Fruit fly (Drosophila melanogaster) whole organism, prepupa: Measurements from ENCODE around the gene CG14566.

Source experiments
- CG10631 ChIP-seq: fragments of 200-800 bp; sonication (Bioruptor generic); optimal IDR thresholded peaks from 2 replicates; lab custom pipeline; 2016; ENCODE audit warnings: missing biosample characterization, missing genetic modification characterization
- CG10669 ChIP-seq: fragments of 200-800 bp; sonication (Bioruptor generic); optimal IDR thresholded peaks from 3 replicates; lab custom pipeline; 2018; ENCODE audit warnings: missing biosample characterization, mild to moderate bottlenecking, missing genetic modification characterization, moderate library complexity
- CG11294 ChIP-seq: fragments of 200-800 bp; sonication (Bioruptor generic); IDR thresholded peaks from 2 replicates; pipeline ENCODE4 v1.3.6; 2022; ENCODE audit warnings: missing biosample characterization, missing genetic modification characterization
- CG11762 ChIP-seq: fragments of 200-800 bp; sonication (Bioruptor generic); optimal IDR thresholded peaks from 3 replicates; lab custom pipeline; 2016; ENCODE audit warnings: missing biosample characterization, missing genetic modification characterization; ENCODE audit not compliant: insufficient read depth
- CG11902 ChIP-seq: fragments of 200-800 bp; sonication (Bioruptor generic); optimal IDR thresholded peaks from 3 replicates; lab custom pipeline; 2016; ENCODE audit warnings: missing biosample characterization, missing genetic modification characterization
- CG15336 ChIP-seq: fragments of 200-800 bp; sonication (Bioruptor generic); IDR thresholded peaks from 2 replicates; pipeline ENCODE4 v1.3.6; 2022; ENCODE audit warnings: missing biosample characterization, missing genetic modification characterization
- CG16779 ChIP-seq: fragments of 200-800 bp; sonication (Bioruptor generic); optimal IDR thresholded peaks from 3 replicates; lab custom pipeline; 2017; ENCODE audit warnings: missing biosample characterization, mild to moderate bottlenecking, missing genetic modification characterization
- CG32006 ChIP-seq: fragments of 200-800 bp; sonication (Bioruptor generic); optimal IDR thresholded peaks from 3 replicates; lab custom pipeline; 2017; ENCODE audit warnings: missing biosample characterization, mild to moderate bottlenecking, missing genetic modification characterization
- CG34406 ChIP-seq: fragments of 200-800 bp; sonication (Bioruptor generic); optimal IDR thresholded peaks from 3 replicates; lab custom pipeline; 2016; ENCODE audit warnings: missing biosample characterization, missing genetic modification characterization
- CG3919 ChIP-seq: fragments of 200-800 bp; sonication (Bioruptor generic); optimal IDR thresholded peaks from 3 replicates; lab custom pipeline; 2016; ENCODE audit warnings: missing biosample characterization, missing genetic modification characterization
- CG6163 ChIP-seq: fragments of 200-800 bp; sonication (Bioruptor generic); IDR thresholded peaks from 3 replicates; pipeline ENCODE4 v1.3.6; 2022; ENCODE audit warnings: missing biosample characterization, missing genetic modification characterization
- CG6276 ChIP-seq: fragments of 200-800 bp; sonication (Bioruptor generic); optimal IDR thresholded peaks from 2 replicates; lab custom pipeline; 2017; ENCODE audit warnings: missing biosample characterization, mild to moderate bottlenecking, missing genetic modification characterization
- CG6792 ChIP-seq: fragments of 200-800 bp; sonication (Bioruptor generic); optimal IDR thresholded peaks from 3 replicates; lab custom pipeline; 2016; ENCODE audit warnings: missing biosample characterization, missing genetic modification characterization
- CG6808 ChIP-seq: fragments of 200-800 bp; sonication (Bioruptor generic); optimal IDR thresholded peaks from 3 replicates; lab custom pipeline; 2017; ENCODE audit warnings: missing biosample characterization, missing genetic modification characterization, mild to moderate bottlenecking, moderate library complexity, missing genetic modification reagents
- CG6854 ChIP-seq: fragments of 200-800 bp; sonication (Bioruptor generic); optimal IDR thresholded peaks from 2 replicates; lab custom pipeline; 2017; ENCODE audit warnings: missing biosample characterization, mild to moderate bottlenecking, missing genetic modification characterization
- CG8119 ChIP-seq: fragments of 200-800 bp; sonication (Bioruptor generic); IDR thresholded peaks from 3 replicates; pipeline ENCODE4 v1.3.6; 2022; ENCODE audit warnings: missing biosample characterization, missing genetic modification characterization
- CG8319 ChIP-seq: fragments of 200-800 bp; sonication (Bioruptor generic); optimal IDR thresholded peaks from 3 replicates; lab custom pipeline; 2016; ENCODE audit warnings: missing biosample characterization, missing genetic modification characterization
- CG8632 ChIP-seq: fragments of 200-800 bp; sonication (Bioruptor generic); optimal IDR thresholded peaks from 3 replicates; lab custom pipeline; 2016; ENCODE audit warnings: missing biosample characterization, missing genetic modification characterization
- Eip78C ChIP-seq: fragments of 200-800 bp; sonication (Bioruptor generic); peaks from one replicate; lab custom pipeline; 2016; ENCODE audit warnings: missing biosample characterization, missing genetic modification characterization
- Eip93F ChIP-seq: fragments of 200-800 bp; sonication (Bioruptor generic); optimal IDR thresholded peaks from 2 replicates; lab custom pipeline; 2016; ENCODE audit warnings: missing biosample characterization, mild to moderate bottlenecking, missing genetic modification characterization
- Ets21C ChIP-seq: fragments of 200-800 bp; sonication (Bioruptor generic); optimal IDR thresholded peaks from 3 replicates; lab custom pipeline; 2016; ENCODE audit warnings: missing biosample characterization, missing genetic modification characterization
- Ets96B ChIP-seq: fragments of 200-800 bp; optimal IDR thresholded peaks from 2 replicates; lab custom pipeline; 2019; ENCODE audit warnings: missing biosample characterization, mild to moderate bottlenecking, missing genetic modification characterization, moderate library complexity
- Gug ChIP-seq: fragments of 200-800 bp; sonication (Bioruptor generic); IDR thresholded peaks from 2 replicates; pipeline ENCODE4 v1.3.6; 2022; ENCODE audit warnings: missing biosample characterization, missing genetic modification characterization
- Hr38 ChIP-seq: sonication (Bioruptor generic); optimal IDR thresholded peaks from 2 replicates; lab custom pipeline; 2016; ENCODE audit warnings: missing biosample characterization, missing genetic modification characterization
- Hr39 ChIP-seq: fragments of 200-800 bp; sonication (Bioruptor generic); optimal IDR thresholded peaks from 2 replicates; lab custom pipeline; 2016; ENCODE audit warnings: missing biosample characterization, missing genetic modification characterization
- Lpt ChIP-seq: fragments of 200-800 bp; sonication (Bioruptor generic); optimal IDR thresholded peaks from 3 replicates; lab custom pipeline; 2016; ENCODE audit warnings: missing biosample characterization, missing genetic modification characterization
- Met ChIP-seq: fragments of 200-800 bp; sonication (Bioruptor generic); optimal IDR thresholded peaks from 3 replicates; lab custom pipeline; 2016; ENCODE audit warnings: missing biosample characterization, missing genetic modification characterization
- Smox ChIP-seq: fragments of 200-800 bp; sonication (Bioruptor generic); optimal IDR thresholded peaks from 3 replicates; lab custom pipeline; 2016; ENCODE audit warnings: missing biosample characterization, missing genetic modification characterization
- Sox102F ChIP-seq: fragments of 200-800 bp; sonication (Bioruptor generic); optimal IDR thresholded peaks from 2 replicates; lab custom pipeline; 2016; ENCODE audit warnings: missing biosample characterization, mild to moderate bottlenecking, missing genetic modification characterization
- Sox14 ChIP-seq: fragments of 200-800 bp; sonication (Bioruptor generic); optimal IDR thresholded peaks from 3 replicates; lab custom pipeline; 2016; ENCODE audit warnings: missing biosample characterization, missing genetic modification characterization
- achi ChIP-seq: fragments of 200-800 bp; sonication (Bioruptor generic); optimal IDR thresholded peaks from 3 replicates; lab custom pipeline; 2016; ENCODE audit warnings: missing biosample characterization, missing genetic modification characterization
- acj6 ChIP-seq: fragments of 200-800 bp; sonication (Bioruptor generic); optimal IDR thresholded peaks from 3 replicates; lab custom pipeline; 2016; ENCODE audit warnings: missing biosample characterization, missing genetic modification characterization
- cyc ChIP-seq: fragments of 200-800 bp; sonication (Bioruptor generic); optimal IDR thresholded peaks from 3 replicates; lab custom pipeline; 2016; ENCODE audit warnings: missing biosample characterization, missing genetic modification characterization
- dac ChIP-seq: fragments of 200-800 bp; sonication (Bioruptor generic); optimal IDR thresholded peaks from 2 replicates; lab custom pipeline; 2017; ENCODE audit warnings: missing biosample characterization, mild to moderate bottlenecking, missing genetic modification characterization
- dsx ChIP-seq: fragments of 200-800 bp; optimal IDR thresholded peaks from 3 replicates; lab custom pipeline; 2019; ENCODE audit warnings: missing biosample characterization, mild to moderate bottlenecking, missing genetic modification characterization, moderate library complexity; ENCODE audit not compliant: poor library complexity, severe bottlenecking
- esn ChIP-seq: fragments of 200-800 bp; sonication (Bioruptor generic); optimal IDR thresholded peaks from 2 replicates; lab custom pipeline; 2016; ENCODE audit warnings: missing biosample characterization, mild to moderate bottlenecking, missing genetic modification characterization, moderate library complexity
- fd59A ChIP-seq: fragments of 200-800 bp; sonication (Bioruptor generic); optimal IDR thresholded peaks from 2 replicates; lab custom pipeline; 2017; ENCODE audit warnings: missing biosample characterization, mild to moderate bottlenecking, missing genetic modification characterization, missing genetic modification reagents
- fkh ChIP-seq: fragments of 200-800 bp; sonication (Bioruptor generic); optimal IDR thresholded peaks from 3 replicates; lab custom pipeline; 2017; ENCODE audit warnings: missing biosample characterization, mild to moderate bottlenecking, missing genetic modification characterization, moderate library complexity
- net ChIP-seq: fragments of 200-800 bp; sonication (Bioruptor generic); optimal IDR thresholded peaks from 3 replicates; lab custom pipeline; 2016; ENCODE audit warnings: missing biosample characterization, missing genetic modification characterization
- pdm3 ChIP-seq: fragments of 200-800 bp; sonication (Bioruptor generic); optimal IDR thresholded peaks from 3 replicates; lab custom pipeline; 2016; ENCODE audit warnings: missing biosample characterization, missing genetic modification characterization
- salr ChIP-seq, 2 experiments: fragments of 200-800 bp; sonication (Bioruptor generic); optimal IDR thresholded peaks; 3 replicates each; lab custom pipeline; 2016 to 2018; ENCODE audit warnings: missing biosample characterization in 2 of 2, missing genetic modification characterization in 2 of 2, mild to moderate bottlenecking in 1 of 2
- spab ChIP-seq: fragments of 200-800 bp; sonication (Bioruptor generic); optimal IDR thresholded peaks from 2 replicates; lab custom pipeline; 2017; ENCODE audit warnings: missing biosample characterization, mild to moderate bottlenecking, missing genetic modification characterization, missing genetic modification reagents
- ss ChIP-seq, 2 experiments: fragments of 200-800 bp; sonication (Bioruptor generic); optimal IDR thresholded peaks; 2 replicates in 1 of 2; 3 replicates in 1 of 2; lab custom pipeline; 2017 to 2018; ENCODE audit warnings: mild to moderate bottlenecking in 2 of 2, missing biosample characterization in 2 of 2, missing genetic modification characterization in 2 of 2, moderate library complexity in 1 of 2
- svp ChIP-seq: fragments of 200-800 bp; sonication (Bioruptor generic); peaks from one replicate; lab custom pipeline; 2016; ENCODE audit warnings: missing biosample characterization, missing genetic modification characterization
- topi ChIP-seq: fragments of 200-800 bp; sonication (Bioruptor generic); optimal IDR thresholded peaks from 3 replicates; lab custom pipeline; 2016; ENCODE audit warnings: missing biosample characterization, missing genetic modification characterization
- vri ChIP-seq: fragments of 200-800 bp; sonication (Bioruptor generic); optimal IDR thresholded peaks from 3 replicates; lab custom pipeline; 2016; ENCODE audit warnings: missing biosample characterization, mild to moderate bottlenecking, missing genetic modification characterization

Gene CG14566

DNA sequence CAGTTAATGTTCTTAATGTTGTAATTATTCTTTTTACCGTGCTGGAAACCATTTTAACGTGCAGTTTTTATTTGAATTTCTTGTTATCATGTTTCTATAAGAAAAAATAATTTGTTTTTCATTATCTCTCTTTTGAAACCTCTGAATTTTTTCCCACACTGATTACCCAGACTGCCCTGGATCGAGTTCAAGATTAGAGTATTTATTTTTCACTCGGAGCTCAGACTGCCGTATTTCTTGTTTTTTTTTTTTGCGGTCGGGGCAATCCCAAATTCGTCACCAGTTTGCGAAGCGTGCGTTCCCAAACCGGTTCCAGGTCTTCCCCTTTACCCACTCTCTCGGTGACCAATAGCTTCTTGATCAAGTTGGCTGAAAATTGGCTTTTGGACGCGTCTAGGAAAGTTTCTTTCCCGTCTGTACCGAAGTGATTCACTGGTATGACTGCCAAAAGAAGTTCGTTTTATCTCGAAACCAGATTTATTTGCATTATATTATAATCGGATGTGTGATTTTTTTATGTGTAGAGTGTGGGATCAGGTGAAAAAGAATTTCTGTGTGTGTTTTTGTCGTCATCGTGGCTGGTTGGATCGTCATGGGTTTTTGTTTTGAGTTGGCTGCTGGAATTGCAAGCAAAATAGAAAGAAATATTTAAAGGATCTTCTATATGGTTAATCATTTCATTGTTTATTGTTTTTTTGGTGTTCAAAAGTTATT, 935 bp downstream of the CG14566 start (continued):
- TF ChIP-seq Eip78C (GFP tag; lab: Kevin White, UChicago) (peak; percentile 85), Smox (GFP tag; lab: Kevin White, UChicago) (peak; percentile 24)

DNA sequence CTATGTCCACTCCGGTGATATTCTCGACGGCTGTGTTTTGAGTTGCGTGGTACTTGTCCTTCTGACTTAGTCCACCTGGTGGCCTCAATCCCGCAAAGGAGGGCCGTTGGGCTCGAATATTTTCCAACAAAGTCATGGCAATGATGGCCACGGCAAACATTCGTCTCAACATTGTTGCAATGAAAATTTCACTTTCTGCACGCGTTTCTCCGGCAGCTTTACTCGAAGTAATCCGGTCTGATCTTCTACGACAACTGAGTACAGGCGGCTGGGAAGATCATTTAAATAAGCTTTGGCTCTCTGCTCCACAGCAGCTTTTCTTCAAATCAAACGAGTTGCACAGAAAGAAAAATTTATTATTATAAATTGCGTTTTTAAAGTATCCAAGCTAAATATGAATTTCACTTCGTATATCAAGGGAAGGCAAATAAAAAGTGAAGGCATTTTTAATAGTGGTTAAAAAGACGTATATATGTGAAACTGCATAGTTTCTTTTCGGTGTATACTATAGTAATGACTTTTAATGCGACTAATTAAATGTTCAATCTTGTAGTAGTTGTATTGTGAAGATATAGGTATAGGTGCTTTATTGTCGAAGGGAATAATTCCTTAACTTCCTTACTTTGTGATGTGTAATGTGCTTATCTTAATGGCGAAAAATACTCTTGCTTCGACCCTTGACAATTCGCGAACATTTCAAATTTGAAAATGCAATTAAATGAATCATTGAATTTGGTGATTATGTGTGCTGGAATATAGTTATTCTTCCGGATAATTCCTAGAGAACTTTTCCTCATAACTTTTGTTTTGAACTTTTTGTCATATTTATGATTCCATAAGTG, 1.7 kb downstream of the CG14566 start, which contains the start of gene CG14567:
Gene CG14567, minus strand, starts transcription at position 256 of the 842 bp plus-strand sequence.
- TF ChIP-seq fkh: no peak
- TF ChIP-seq Ets96B (tag; lab: Kevin White, UChicago): peak; percentile 70
- peak; percentile 2 for TF ChIP-seq CG16779 (tag; lab: Kevin White, UChicago)
- peak; percentile 1 for TF ChIP-seq spab (GFP tag; lab: Kevin White, UChicago)
- TF ChIP-seq CG6808 (GFP tag; lab: Kevin White, UChicago): no peak
- no peak for TF ChIP-seq CG6854
- TF ChIP-seq fd59A: no peak
- peak; percentile 53 for TF ChIP-seq Sox102F (GFP tag; lab: Kevin White, UChicago)
- peak in 1 of 2 experiments; percentile 51 for TF ChIP-seq salr (GFP tag; optimal IDR thresholded peaks at IDR 0.05; lab: Kevin White, UChicago)
- TF ChIP-seq CG11762: peak; percentile 18
- TF ChIP-seq CG6163: peak; percentile 74
- TF ChIP-seq Smox (GFP tag; lab: Kevin White, UChicago): peak; percentile 55
- TF ChIP-seq CG8632 (GFP tag; lab: Kevin White, UChicago): peak; percentile 54
- peak; percentile 69 for TF ChIP-seq Hr39 (GFP tag; lab: Kevin White, UChicago)
- TF ChIP-seq net: peak; percentile 50
- no peak for TF ChIP-seq CG8319 (GFP tag; lab: Kevin White, UChicago)
- no peak for TF ChIP-seq vri
- peak; percentile 27 for TF ChIP-seq CG11902 (GFP tag; lab: Kevin White, UChicago)
- peak; percentile 73 for TF ChIP-seq esn
- peak; percentile 58 for TF ChIP-seq topi (GFP tag; lab: Kevin White, UChicago)
- TF ChIP-seq Eip78C (GFP tag; lab: Kevin White, UChicago): peak; percentile 93
- peak; percentile 75 for TF ChIP-seq pdm3 (GFP tag; lab: Kevin White, UChicago)
- peak; percentile 74 for TF ChIP-seq CG15336 (GFP tag; lab: Robert Waterston, UW)
- TF ChIP-seq CG10669 (GFP tag; lab: Kevin White, UChicago): peak; percentile 26
- TF ChIP-seq acj6 (GFP tag; lab: Kevin White, UChicago): peak; percentile 63
- peak; percentile 56 for TF ChIP-seq cyc (GFP tag; lab: Kevin White, UChicago)
- peak; percentile 55; the same call in 1 of the 2 replicates for TF ChIP-seq Gug
- no peak for TF ChIP-seq Hr38 (GFP tag; lab: Kevin White, UChicago)
- peak; percentile 56 for TF ChIP-seq CG6276
- peak; percentile 53; the same call in 1 of the 2 replicates for TF ChIP-seq CG11294 (GFP tag; lab: Robert Waterston, UW)
- TF ChIP-seq achi: peak; percentile 57
- peak; percentile 3 for TF ChIP-seq dac
- peak; percentile 61 for TF ChIP-seq CG6792
- peak; percentile 12 for TF ChIP-seq Lpt (GFP tag; lab: Kevin White, UChicago)
- peak; percentile 67 for TF ChIP-seq CG8119 (GFP tag; lab: Robert Waterston, UW)
- no peak for TF ChIP-seq ss (GFP tag; optimal IDR thresholded peaks at IDR 0.05; lab: Kevin White, UChicago)
- TF ChIP-seq Sox14 (GFP tag; lab: Kevin White, UChicago): peak; percentile 37
- TF ChIP-seq CG32006 (GFP tag; lab: Kevin White, UChicago): peak; percentile 81
- TF ChIP-seq dsx (GFP tag; lab: Kevin White, UChicago): peak; percentile 92
- peak; percentile 62 for TF ChIP-seq CG3919 (GFP tag; lab: Kevin White, UChicago)
- TF ChIP-seq CG34406 (GFP tag; lab: Kevin White, UChicago): peak; percentile 56
- TF ChIP-seq Eip93F: no peak
- TF ChIP-seq CG10631: peak; percentile 45
- peak; percentile 57 for TF ChIP-seq Met (GFP tag; lab: Kevin White, UChicago)
- TF ChIP-seq svp (GFP tag; lab: Kevin White, UChicago): peak; percentile 46
- TF ChIP-seq Ets21C (GFP tag; lab: Kevin White, UChicago): peak; percentile 58
